Worm (Caenorhabditis elegans) whole organism, late embryonic: ENCODE data around the gene dbt-1.

ENCODE experiments used
- T23F11.4 ChIP-seq: fragments of 200-800 bp; sonication (Bioruptor generic); optimal IDR thresholded peaks from 2 replicates; lab custom pipeline; 2018; ENCODE audit warnings: mild to moderate bottlenecking, missing genetic modification characterization, missing compliant biosample characterization
- ahr-1 ChIP-seq: sonication (generic microtip); optimal IDR thresholded peaks from 2 replicates; lab custom pipeline; 2016; ENCODE audit warnings: missing genetic modification characterization, missing compliant biosample characterization
- ama-1 ChIP-seq: fragments of 150-350 bp; optimal IDR thresholded peaks from 2 replicates; lab custom pipeline; 2014
- ceh-30 ChIP-seq: fragments of 150-350 bp; optimal IDR thresholded peaks from 2 replicates; lab custom pipeline; 2014; ENCODE audit warnings: missing biosample characterization, missing genetic modification characterization
- ceh-48 ChIP-seq: sonication (generic microtip); optimal IDR thresholded peaks from 2 replicates; lab custom pipeline; 2016; ENCODE audit warnings: missing genetic modification characterization, inconsistent platforms, missing compliant biosample characterization
- elt-2 ChIP-seq: sonication (generic microtip); optimal IDR thresholded peaks from 2 replicates; lab custom pipeline; 2016; ENCODE audit warnings: missing genetic modification reagents, missing genetic modification characterization, missing compliant biosample characterization
- nhr-11 ChIP-seq: fragments of 150-350 bp; optimal IDR thresholded peaks from 2 replicates; lab custom pipeline; 2014; ENCODE audit warnings: missing biosample characterization, missing genetic modification characterization
- ttx-3 ChIP-seq: sonication (generic microtip); optimal IDR thresholded peaks from 2 replicates; lab custom pipeline; 2016; ENCODE audit warnings: missing genetic modification reagents, missing genetic modification characterization, missing compliant biosample characterization
- unc-86 ChIP-seq: sonication (generic microtip); optimal IDR thresholded peaks from 2 replicates; lab custom pipeline; 2016; ENCODE audit warnings: missing genetic modification characterization, missing compliant biosample characterization

DNA sequence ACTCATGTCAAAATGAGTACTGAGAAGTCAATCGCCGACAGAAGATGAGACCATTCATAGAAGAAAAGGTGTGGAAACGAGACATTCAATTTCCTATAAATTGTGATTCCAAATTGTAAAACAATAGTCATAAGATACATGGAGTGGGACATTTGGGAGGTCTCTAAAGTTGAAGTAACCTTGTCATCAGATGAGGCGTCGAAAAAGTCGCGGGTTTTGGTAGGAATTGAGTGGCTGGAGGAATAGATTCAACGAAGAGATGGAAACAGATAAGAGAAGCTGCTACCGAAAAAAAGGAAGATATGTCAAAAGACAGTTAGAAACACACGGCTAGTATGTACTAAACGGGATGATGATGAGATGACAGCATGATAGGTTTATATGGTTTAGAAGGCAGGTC lies 14.3 kb downstream of the dbt-1 start:
- TF ChIP-seq elt-2: no peak
- no peak for TF ChIP-seq ahr-1
- TF ChIP-seq ceh-30 (tag; lab: Kevin White, UChicago): no peak
- no peak for TF ChIP-seq ama-1 (lab: Kevin White, UChicago)
- no peak for TF ChIP-seq ttx-3 (tag; lab: Kevin White, UChicago)
- no peak for TF ChIP-seq unc-86 (tag; lab: Kevin White, UChicago)
- TF ChIP-seq nhr-11 (tag; lab: Kevin White, UChicago): no peak
- TF ChIP-seq T23F11.4 (GFP tag; lab: Kevin White, UChicago): no peak
- no peak for TF ChIP-seq ceh-48 (tag; lab: Kevin White, UChicago)
